Worm (Caenorhabditis elegans): ENCODE results near the gene hlh-30.

DNA sequence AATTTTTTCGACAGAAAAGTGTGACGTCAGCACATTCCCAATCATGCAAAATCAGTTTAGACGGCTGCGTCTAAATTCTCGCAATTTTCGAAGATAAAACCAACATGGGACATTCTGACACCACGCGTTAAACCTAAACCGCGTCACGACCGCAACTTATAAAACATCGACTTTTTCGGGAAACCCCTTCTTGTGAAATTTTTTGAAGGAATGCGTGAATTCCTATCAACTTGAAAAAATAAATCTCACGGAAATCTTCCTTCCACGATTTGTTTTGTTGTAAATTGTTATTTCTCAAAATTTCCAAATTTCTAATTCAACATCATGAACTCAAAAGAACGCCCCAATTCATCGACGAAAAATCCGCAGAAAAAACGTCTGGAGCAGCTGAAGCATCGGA lies 5.2 kb upstream of the hlh-30 start, which contains the start of gene F35F11.2:
- no peak for TF ChIP-seq ama-1 (optimal IDR thresholded peaks at IDR 0.05)
- TF ChIP-seq unc-86 (tag; optimal IDR thresholded peaks at IDR 0.05) = no peak
- no peak for TF ChIP-seq dmd-4 (tag; optimal IDR thresholded peaks at IDR 0.05; ENCODE audit: borderline replicate concordance)
- TF ChIP-seq ceh-31 (tag; optimal IDR thresholded peaks at IDR 0.05) = no peak
- TF ChIP-seq ttx-3 (tag; optimal IDR thresholded peaks at IDR 0.05) = no peak
- TF ChIP-seq ceh-9 (tag; optimal IDR thresholded peaks at IDR 0.05) = no peak
- no peak for TF ChIP-seq nfya-1 (tag; optimal IDR thresholded peaks at IDR 0.05)
- TF ChIP-seq sox-4 (tag; optimal IDR thresholded peaks at IDR 0.05) = no peak
- no peak for TF ChIP-seq ceh-22 (tag; optimal IDR thresholded peaks at IDR 0.05)
